Worm (Caenorhabditis elegans) whole organism, L4/young adult: ENCODE results near the gene C44C1.1.

Experiments
- W03F9.2 ChIP-seq: fragments of 150-350 bp; optimal IDR thresholded peaks from 2 replicates; lab custom pipeline; 2014; ENCODE audit warnings: missing biosample characterization, missing genetic modification characterization
- dao-5 ChIP-seq: sonication (generic microtip); optimal IDR thresholded peaks from 2 replicates; lab custom pipeline; 2016; ENCODE audit warnings: missing genotype, missing genetic modification characterization, moderate library complexity, missing compliant biosample characterization
- him-1 ChIP-seq: sonication (generic microtip); optimal IDR thresholded peaks from 2 replicates; lab custom pipeline; 2016; ENCODE audit warnings: missing genotype, missing genetic modification reagents, missing genetic modification characterization, missing compliant biosample characterization

- TF ChIP-seq him-1 (no peak), W03F9.2 (no peak), dao-5 (tag; lab: Kevin White, UChicago) (no peak)
These were observed at the start of gene C44C1.1 for ce11 chrX:980252-981009.
